Worm (Caenorhabditis elegans): ENCODE measurements around the gene F32G8.3.

Gene F32G8.3

DNA sequence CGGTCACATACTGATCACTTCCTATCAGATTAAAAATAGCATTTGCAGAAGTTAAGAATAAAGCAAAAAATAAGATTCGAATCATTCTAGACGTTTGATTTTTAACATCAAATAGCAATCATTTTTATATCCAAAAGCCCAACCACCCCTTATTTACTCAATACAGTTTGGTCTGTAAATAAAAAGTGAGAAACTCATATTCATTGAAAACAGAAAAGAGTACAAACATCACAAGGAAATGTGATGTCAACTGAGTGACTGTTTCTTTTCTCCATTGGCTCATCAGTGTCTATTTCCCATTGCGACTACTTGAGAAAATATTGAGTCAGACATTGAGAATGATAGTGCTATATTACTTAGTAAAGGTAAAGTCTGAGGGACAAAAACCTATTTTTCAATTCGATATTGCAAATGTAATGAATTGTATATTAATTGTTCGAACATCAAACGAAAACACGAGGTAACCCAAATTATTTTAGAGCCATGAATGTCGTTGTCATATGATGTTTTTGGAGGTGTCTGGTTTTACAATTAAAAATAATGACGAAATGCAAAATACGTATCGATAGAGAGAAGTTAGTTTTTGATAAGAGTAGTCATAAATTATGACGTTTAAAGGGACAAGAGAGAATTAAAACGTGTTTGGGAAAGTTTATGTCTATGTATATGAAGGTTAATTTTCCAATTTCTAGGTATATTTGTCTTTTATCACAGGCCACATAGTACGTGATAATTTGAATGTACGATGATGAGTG, 34.8 kb upstream of the F32G8.3 start, which contains the start of gene ttr-23 (continued):
- TF ChIP-seq ztf-7 (tag; optimal IDR thresholded peaks at IDR 0.05) (peak; percentile 72), nhr-10 (tag; optimal IDR thresholded peaks at IDR 0.05) (no peak), snpc-4 (tag; optimal IDR thresholded peaks at IDR 0.05) (no peak), tag-97 (GFP tag; IDR thresholded peaks at IDR 0.05) (no peak), madf-9 (GFP tag; conservative IDR thresholded peaks at IDR 0.05) (no peak), F49E8.2 (tag; optimal IDR thresholded peaks at IDR 0.05; ENCODE audit: borderline replicate concordance) (no peak), R02D3.7 (tag; optimal IDR thresholded peaks at IDR 0.05) (no peak), T20F7.1 (GFP tag; optimal IDR thresholded peaks at IDR 0.05) (peak; percentile 21), madf-5 (GFP tag; IDR thresholded peaks at IDR 0.05) (no peak), ceh-44 (GFP tag; IDR thresholded peaks at IDR 0.05) (no peak), egl-43 (GFP tag; IDR thresholded peaks at IDR 0.05) (no peak), zip-11 (GFP tag; IDR thresholded peaks at IDR 0.05) (no peak), snpc-1.2 (GFP tag; IDR thresholded peaks at IDR 0.05) (no peak), ceh-62 (tag; optimal IDR thresholded peaks at IDR 0.05) (no peak), dmd-6 (GFP tag; IDR thresholded peaks at IDR 0.05) (0 out of 2 replicates have a peak, but pooled peaks have one; percentile 18), T26A8.4 (GFP tag; IDR thresholded peaks at IDR 0.05) (no peak), skn-1 (tag; optimal IDR thresholded peaks at IDR 0.05) (no peak), spr-1 (tag; optimal IDR thresholded peaks at IDR 0.05) (no peak), daf-16 (GFP tag; optimal IDR thresholded peaks at IDR 0.05) (no peak), daf-16 (tag; optimal IDR thresholded peaks at IDR 0.05) (peak; percentile 50), ama-1 (optimal IDR thresholded peaks at IDR 0.05) (no peak), D1046.2 (GFP tag; IDR thresholded peaks at IDR 0.05) (no peak), lin-29 (GFP tag; IDR thresholded peaks at IDR 0.05) (no peak), ces-1 (GFP tag; optimal IDR thresholded peaks at IDR 0.05) (no peak), lsy-2 (tag; optimal IDR thresholded peaks at IDR 0.05) (no peak), spr-3 (GFP tag; optimal IDR thresholded peaks at IDR 0.05) (no peak), lin-38 (GFP tag; IDR thresholded peaks at IDR 0.05) (no peak), ceh-28 (tag; optimal IDR thresholded peaks at IDR 0.05) (no peak), F37D6.2 (tag; optimal IDR thresholded peaks at IDR 0.05) (no peak), ZK546.5 (tag; optimal IDR thresholded peaks at IDR 0.05) (no peak), dmd-8 (GFP tag; IDR thresholded peaks at IDR 0.05) (no peak), nhr-25 (tag; optimal IDR thresholded peaks at IDR 0.05; ENCODE audit: borderline replicate concordance, insufficient read depth) (no peak), tra-1 (GFP tag; IDR thresholded peaks at IDR 0.05) (no peak), gei-8 (GFP tag; optimal IDR thresholded peaks at IDR 0.05) (no peak), F44E2.7 (GFP tag; IDR thresholded peaks at IDR 0.05) (no peak), attf-4 (tag; optimal IDR thresholded peaks at IDR 0.05) (no peak), unc-130 (GFP tag; optimal IDR thresholded peaks at IDR 0.05) (no peak), aly-2 (tag; optimal IDR thresholded peaks at IDR 0.05) (no peak), set-16 (GFP tag; IDR thresholded peaks at IDR 0.05) (no peak), nhr-77 (tag; optimal IDR thresholded peaks at IDR 0.05) (peak; percentile 72), rbr-2 (tag; optimal IDR thresholded peaks at IDR 0.05) (no peak), mdt-29 (GFP tag; IDR thresholded peaks at IDR 0.05) (no peak), dpl-1 (GFP tag; optimal IDR thresholded peaks at IDR 0.05) (no peak), nhr-48 (tag; optimal IDR thresholded peaks at IDR 0.05) (no peak), Y75B8A.6 (GFP tag; IDR thresholded peaks at IDR 0.05) (no peak), ceh-20 (GFP tag; IDR thresholded peaks at IDR 0.05) (no peak), daf-12 (tag; optimal IDR thresholded peaks at IDR 0.05) (no peak), egl-27 (tag; optimal IDR thresholded peaks at IDR 0.05) (no peak), dmd-9 (GFP tag; IDR thresholded peaks at IDR 0.05) (no peak), cey-2 (tag; optimal IDR thresholded peaks at IDR 0.05; ENCODE audit: borderline replicate concordance, insufficient read depth) (no peak), F10B5.3 (tag; optimal IDR thresholded peaks at IDR 0.05) (no peak)
